Comparison of ENCODE assay signal across 1 fruit fly cellular context in genomic region chrX:2329312-2329711, dm6.
TF ChIP-seq lines count a peak whose summit lies in the region.

No protein-coding gene starts in this region.

TF ChIP-seq in whole organism, embryonic, 481 proteins besides CTCF, POLR2A, EP300 and RAD21 (continued from another document and continues in another):
- TF ChIP-seq ato (GFP tag; IDR thresholded peaks at IDR 0.05; lab: Robert Waterston, UW; ENCODE audit: partially characterized antibody) (no peak), CG3726 (GFP tag; IDR thresholded peaks at IDR 0.05; lab: Robert Waterston, UW) (0 out of 3 replicates have a peak, but pooled peaks have one; percentile 51), odd (GFP tag; optimal IDR thresholded peaks at IDR 0.05; lab: Kevin White, UChicago) (peak; percentile 58), slp2 (GFP tag; optimal IDR thresholded peaks at IDR 0.05; lab: Kevin White, UChicago) (no peak), HLH3B (GFP tag; IDR thresholded peaks at IDR 0.05; lab: Robert Waterston, UW) (peak; percentile 69), Hsf (GFP tag; optimal IDR thresholded peaks at IDR 0.05; lab: Kevin White, UChicago) (peak; percentile 75), B-H2 (GFP tag; optimal IDR thresholded peaks at IDR 0.05; lab: Kevin White, UChicago) (no peak), CG10543 (GFP tag; optimal IDR thresholded peaks at IDR 0.05; lab: Kevin White, UChicago) (peak; percentile 9), mam (GFP tag; optimal IDR thresholded peaks at IDR 0.05; lab: Kevin White, UChicago) (peak; percentile 75), CG10321 (GFP tag; IDR thresholded peaks at IDR 0.05; lab: Robert Waterston, UW) (no peak), dysf (GFP tag; IDR thresholded peaks at IDR 0.05; lab: Robert Waterston, UW) (peak; percentile 77), Six4 (GFP tag; optimal IDR thresholded peaks at IDR 0.05; lab: Kevin White, UChicago) (peak; percentile 56), ara (GFP tag; IDR thresholded peaks at IDR 0.05; lab: Robert Waterston, UW) (peak; percentile 62; the same call in 1 of the 2 replicates), NK7.1 (GFP tag; optimal IDR thresholded peaks at IDR 0.05; lab: Kevin White, UChicago) (peak; percentile 80), yki (optimal IDR thresholded peaks at IDR 0.05; lab: Kevin White, UChicago) (no peak), fd3F (GFP tag; optimal IDR thresholded peaks at IDR 0.05; lab: Kevin White, UChicago) (peak; percentile 43), MESR4 (GFP tag; optimal IDR thresholded peaks at IDR 0.05; lab: Kevin White, UChicago) (no peak), Atf-2 (GFP tag; optimal IDR thresholded peaks at IDR 0.05; lab: Kevin White, UChicago) (peak; percentile 63), CG9932 (GFP tag; IDR thresholded peaks at IDR 0.05; lab: Robert Waterston, UW) (0 out of 2 replicates have a peak, but pooled peaks have one; percentile 16), CG7786 (GFP tag; optimal IDR thresholded peaks at IDR 0.05; lab: Kevin White, UChicago) (peak; percentile 82), repo (GFP tag; optimal IDR thresholded peaks at IDR 0.05; lab: Kevin White, UChicago) (peak; percentile 56), CG15073 (GFP tag; optimal IDR thresholded peaks at IDR 0.05; lab: Kevin White, UChicago) (no peak), Bdp1 (GFP tag; optimal IDR thresholded peaks at IDR 0.05; lab: Kevin White, UChicago) (peak; percentile 52), CG6689 (GFP tag; IDR thresholded peaks at IDR 0.05; lab: Robert Waterston, UW) (peak; percentile 66), Sox102F (GFP tag; optimal IDR thresholded peaks at IDR 0.05; lab: Kevin White, UChicago) (peak; percentile 75), CoRest (tag; optimal IDR thresholded peaks at IDR 0.05; lab: Kevin White, UChicago) (peak; percentile 68), kah (GFP tag; optimal IDR thresholded peaks at IDR 0.05; lab: Kevin White, UChicago) (no peak), HmgZ (tag; optimal IDR thresholded peaks at IDR 0.05; lab: Kevin White, UChicago) (no peak), Fer1 (GFP tag; optimal IDR thresholded peaks at IDR 0.05; lab: Kevin White, UChicago) (peak; percentile 68), gcm (GFP tag; optimal IDR thresholded peaks at IDR 0.05; lab: Kevin White, UChicago) (peak; percentile 37), tgo (GFP tag; IDR thresholded peaks at IDR 0.05; lab: Robert Waterston, UW) (peak; percentile 70), peb (GFP tag; IDR thresholded peaks at IDR 0.05; lab: Robert Waterston, UW) (no peak), CG8089 (GFP tag; optimal IDR thresholded peaks at IDR 0.05; lab: Kevin White, UChicago) (peak; percentile 76), Neu2 (GFP tag; optimal IDR thresholded peaks at IDR 0.05; lab: Kevin White, UChicago; ENCODE audit: borderline replicate concordance) (no peak), ap (GFP tag; IDR thresholded peaks at IDR 0.05; lab: Robert Waterston, UW) (peak; percentile 66; the same call in 1 of the 2 replicates), lmd (GFP tag; IDR thresholded peaks at IDR 0.05; lab: Robert Waterston, UW) (peak; percentile 58), Bgb (GFP tag; IDR thresholded peaks at IDR 0.05; lab: Robert Waterston, UW; ENCODE audit: partially characterized antibody) (no peak), CG15479 (GFP tag; optimal IDR thresholded peaks at IDR 0.05; lab: Kevin White, UChicago) (no peak), Dll (GFP tag; IDR thresholded peaks at IDR 0.05; lab: Robert Waterston, UW; ENCODE audit: partially characterized antibody) (no peak), NC2β (GFP tag; optimal IDR thresholded peaks at IDR 0.05; lab: Kevin White, UChicago) (peak; percentile 80), sisA (GFP tag; IDR thresholded peaks at IDR 0.05; lab: Robert Waterston, UW) (peak; percentile 78), Blimp-1 (GFP tag; optimal IDR thresholded peaks at IDR 0.05; lab: Kevin White, UChicago) (peak; percentile 63), sens (GFP tag; lab: Kevin White, UChicago) (peak; percentile 95), gsb (GFP tag; IDR thresholded peaks at IDR 0.05; lab: Robert Waterston, UW) (0 out of 2 replicates have a peak, but pooled peaks have one; percentile 23), NC2α (GFP tag; optimal IDR thresholded peaks at IDR 0.05; lab: Kevin White, UChicago) (peak; percentile 48), knrl (GFP tag; IDR thresholded peaks at IDR 0.05; lab: Robert Waterston, UW; ENCODE audit: partially characterized antibody) (no peak), Hand (GFP tag; optimal IDR thresholded peaks at IDR 0.05; lab: Kevin White, UChicago) (peak; percentile 2), CG6854 (GFP tag; optimal IDR thresholded peaks at IDR 0.05; lab: Kevin White, UChicago) (peak; percentile 38), wdn (GFP tag; IDR thresholded peaks at IDR 0.05; lab: Robert Waterston, UW) (peak; percentile 59; the same call in 1 of the 2 replicates), CG4854 (GFP tag; optimal IDR thresholded peaks at IDR 0.05; lab: Kevin White, UChicago) (no peak), CG11560 (tag; IDR thresholded peaks at IDR 0.05; lab: Robert Waterston, UW) (0 out of 3 replicates have a peak, but pooled peaks have one; percentile 19), Gug (GFP tag; IDR thresholded peaks at IDR 0.05; lab: Robert Waterston, UW) (peak; percentile 75), Adf1 (GFP tag; IDR thresholded peaks at IDR 0.05; lab: Robert Waterston, UW) (peak; percentile 44; the same call in 1 of the 2 replicates), CG15269 (tag; optimal IDR thresholded peaks at IDR 0.05; lab: Kevin White, UChicago) (peak; percentile 69), GATAe (GFP tag; conservative IDR thresholded peaks at IDR 0.05; lab: Robert Waterston, UW) (no peak; the same call in 1 of the 2 replicates), CG17802 (tag; optimal IDR thresholded peaks at IDR 0.05; lab: Kevin White, UChicago) (peak; percentile 30), ftz-f1 (GFP tag; optimal IDR thresholded peaks at IDR 0.05; lab: Kevin White, UChicago) (no peak), Dek (tag; optimal IDR thresholded peaks at IDR 0.05; lab: Kevin White, UChicago) (peak; percentile 54), fru (optimal IDR thresholded peaks at IDR 0.05; lab: Kevin White, UChicago) (no peak), toy (GFP tag; IDR thresholded peaks at IDR 0.05; lab: Robert Waterston, UW) (0 out of 2 replicates have a peak, but pooled peaks have one; percentile 37), z (GFP tag; IDR thresholded peaks at IDR 0.05; lab: Robert Waterston, UW) (no peak), Dip3 (GFP tag; optimal IDR thresholded peaks at IDR 0.05; lab: Kevin White, UChicago) (no peak), insv (GFP tag; optimal IDR thresholded peaks at IDR 0.05; lab: Kevin White, UChicago) (no peak), Side (GFP tag; optimal IDR thresholded peaks at IDR 0.05; lab: Kevin White, UChicago) (peak; percentile 77), jigr1 (GFP tag; IDR thresholded peaks at IDR 0.05; lab: Robert Waterston, UW) (no peak), shn (GFP tag; optimal IDR thresholded peaks at IDR 0.05; lab: Kevin White, UChicago) (peak; percentile 68), pb (GFP tag; optimal IDR thresholded peaks at IDR 0.05; lab: Kevin White, UChicago) (peak; percentile 54), CG3065 (GFP tag; optimal IDR thresholded peaks at IDR 0.05; lab: Kevin White, UChicago) (peak; percentile 15), CG2678 (tag; optimal IDR thresholded peaks at IDR 0.05; lab: Kevin White, UChicago) (peak; percentile 66), CG14710 (tag; optimal IDR thresholded peaks at IDR 0.05; lab: Kevin White, UChicago) (peak; percentile 24), Ets65A (GFP tag; lab: Kevin White, UChicago) (peak; percentile 95), Atf6 (GFP tag; IDR thresholded peaks at IDR 0.05; lab: Robert Waterston, UW) (peak; percentile 63), CG15601 (tag; optimal IDR thresholded peaks at IDR 0.05; lab: Kevin White, UChicago) (peak; percentile 58), da (GFP tag; optimal IDR thresholded peaks at IDR 0.05; lab: Kevin White, UChicago) (peak; percentile 18), Xbp1 (GFP tag; optimal IDR thresholded peaks at IDR 0.05; lab: Kevin White, UChicago) (peak; percentile 81), ab (GFP tag; optimal IDR thresholded peaks at IDR 0.05; lab: Kevin White, UChicago) (peak; percentile 21), CG10654 (GFP tag; optimal IDR thresholded peaks at IDR 0.05; lab: Kevin White, UChicago) (peak; percentile 54), Camta (GFP tag; optimal IDR thresholded peaks at IDR 0.05; lab: Kevin White, UChicago) (peak; percentile 64), seq (GFP tag; IDR thresholded peaks at IDR 0.05; lab: Robert Waterston, UW) (peak; percentile 81), bcd (GFP tag; optimal IDR thresholded peaks at IDR 0.05; lab: Kevin White, UChicago) (peak; percentile 15), C15 (GFP tag; IDR thresholded peaks at IDR 0.05; lab: Robert Waterston, UW) (no peak), jumu (GFP tag; optimal IDR thresholded peaks at IDR 0.05; lab: Kevin White, UChicago) (peak; percentile 79), ems (GFP tag; optimal IDR thresholded peaks at IDR 0.05; lab: Kevin White, UChicago) (no peak), sr (GFP tag; IDR thresholded peaks at IDR 0.05; lab: Robert Waterston, UW) (no peak), Drgx (GFP tag; IDR thresholded peaks at IDR 0.05; lab: Robert Waterston, UW) (no peak), CG32772 (GFP tag; IDR thresholded peaks at IDR 0.05; lab: Robert Waterston, UW) (peak; percentile 77), CG8281 (tag; optimal IDR thresholded peaks at IDR 0.05; lab: Kevin White, UChicago) (no peak), CG11504 (tag; optimal IDR thresholded peaks at IDR 0.05; lab: Kevin White, UChicago) (peak; percentile 70), cwo (GFP tag; optimal IDR thresholded peaks at IDR 0.05; lab: Kevin White, UChicago) (peak; percentile 62), CG4730 (GFP tag; IDR thresholded peaks at IDR 0.05; lab: Robert Waterston, UW) (peak; percentile 66), dan (GFP tag; IDR thresholded peaks at IDR 0.05; lab: Robert Waterston, UW) (no peak), lola (GFP tag; optimal IDR thresholded peaks at IDR 0.05; lab: Kevin White, UChicago) (peak in 1 of 3 experiments; percentile 54), slou (GFP tag; optimal IDR thresholded peaks at IDR 0.05; lab: Kevin White, UChicago) (peak; percentile 64), CG3281 (GFP tag; optimal IDR thresholded peaks at IDR 0.05; lab: Kevin White, UChicago) (peak; percentile 4), CG7839 (tag; optimal IDR thresholded peaks at IDR 0.05; lab: Kevin White, UChicago) (peak; percentile 81), B-H1 (GFP tag; IDR thresholded peaks at IDR 0.05; lab: Robert Waterston, UW) (peak; percentile 50; the same call in 2 of the 3 replicates), CG7271 (tag; optimal IDR thresholded peaks at IDR 0.05; lab: Kevin White, UChicago) (no peak), CG6272 (GFP tag; IDR thresholded peaks at IDR 0.05; lab: Robert Waterston, UW) (peak; percentile 58), Trl (optimal IDR thresholded peaks at IDR 0.05; lab: Kevin White, UChicago) (no peak), Trl (GFP tag; optimal IDR thresholded peaks at IDR 0.05; lab: Kevin White, UChicago) (peak; percentile 66), fd64A (GFP tag; optimal IDR thresholded peaks at IDR 0.05; lab: Kevin White, UChicago) (no peak), Ets97D (GFP tag; optimal IDR thresholded peaks at IDR 0.05; lab: Kevin White, UChicago) (peak; percentile 42), pum (GFP tag; optimal IDR thresholded peaks at IDR 0.05; lab: Kevin White, UChicago) (peak; percentile 68), CG3838 (GFP tag; optimal IDR thresholded peaks at IDR 0.05; lab: Kevin White, UChicago) (no peak), cg (GFP tag; optimal IDR thresholded peaks at IDR 0.05; lab: Kevin White, UChicago) (no peak), lbe (GFP tag; optimal IDR thresholded peaks at IDR 0.05; lab: Kevin White, UChicago) (no peak), luna (GFP tag; optimal IDR thresholded peaks at IDR 0.05; lab: Kevin White, UChicago) (no peak), BtbVII (GFP tag; optimal IDR thresholded peaks at IDR 0.05; lab: Kevin White, UChicago) (peak; percentile 40), CG14667 (GFP tag; IDR thresholded peaks at IDR 0.05; lab: Robert Waterston, UW) (peak; percentile 69), aop (GFP tag; IDR thresholded peaks at IDR 0.05; lab: Robert Waterston, UW) (0 out of 2 replicates have a peak, but pooled peaks have one; percentile 24), bab2 (GFP tag; optimal IDR thresholded peaks at IDR 0.05; lab: Kevin White, UChicago) (peak; percentile 86), Opbp (GFP tag; IDR thresholded peaks at IDR 0.05; lab: Robert Waterston, UW; ENCODE audit: partially characterized antibody) (no peak), NfI (GFP tag; optimal IDR thresholded peaks at IDR 0.05; lab: Kevin White, UChicago) (peak; percentile 59), gsb-n (tag; optimal IDR thresholded peaks at IDR 0.05; lab: Kevin White, UChicago) (peak; percentile 60), CG2120 (GFP tag; optimal IDR thresholded peaks at IDR 0.05; lab: Kevin White, UChicago) (peak; percentile 86), E2f1 (GFP tag; IDR thresholded peaks at IDR 0.05; lab: Robert Waterston, UW) (no peak), pita (GFP tag; optimal IDR thresholded peaks at IDR 0.05; lab: Kevin White, UChicago) (no peak), CG13296 (GFP tag; optimal IDR thresholded peaks at IDR 0.05; lab: Kevin White, UChicago) (peak; percentile 24), Optix (GFP tag; IDR thresholded peaks at IDR 0.05; lab: Robert Waterston, UW) (peak; percentile 75; the same call in 2 of the 3 replicates), zen (tag; optimal IDR thresholded peaks at IDR 0.05; lab: Kevin White, UChicago) (no peak), crp (GFP tag; optimal IDR thresholded peaks at IDR 0.05; lab: Kevin White, UChicago) (peak in 1 of 2 experiments; percentile 18), CG2712 (tag; optimal IDR thresholded peaks at IDR 0.05; lab: Kevin White, UChicago) (peak; percentile 82), Eip74EF (GFP tag; optimal IDR thresholded peaks at IDR 0.05; lab: Kevin White, UChicago) (peak in 1 of 2 experiments; percentile 62), twi (tag; optimal IDR thresholded peaks at IDR 0.05; lab: Kevin White, UChicago) (peak; percentile 9), CG6254 (GFP tag; optimal IDR thresholded peaks at IDR 0.05; lab: Kevin White, UChicago) (peak; percentile 45), Hr51 (GFP tag; optimal IDR thresholded peaks at IDR 0.05; lab: Kevin White, UChicago) (peak; percentile 80), CG17829 (tag; optimal IDR thresholded peaks at IDR 0.05; lab: Kevin White, UChicago) (peak; percentile 52), btn (GFP tag; optimal IDR thresholded peaks at IDR 0.05; lab: Kevin White, UChicago) (peak; percentile 21), E2f2 (GFP tag; IDR thresholded peaks at IDR 0.05; lab: Robert Waterston, UW) (peak; percentile 56), fu2 (GFP tag; optimal IDR thresholded peaks at IDR 0.05; lab: Kevin White, UChicago) (peak; percentile 58), lab (GFP tag; optimal IDR thresholded peaks at IDR 0.05; lab: Kevin White, UChicago) (peak; percentile 84), CG4707 (GFP tag; optimal IDR thresholded peaks at IDR 0.05; lab: Kevin White, UChicago) (peak; percentile 64)
